Worm (Caenorhabditis elegans) whole organism, L2 larva: ENCODE measurements around the gene F58F6.6.

Experiments used
- ZK546.5 ChIP-seq: sonication (generic microtip); optimal IDR thresholded peaks from 2 replicates; lab custom pipeline; 2017; ENCODE audit warnings: missing biosample characterization, missing genetic modification characterization
- lsy-2 ChIP-seq, 2 experiments: fragments of 150-350 bp in 1 of 2; sonication (generic microtip) in 1 of 2; optimal IDR thresholded peaks; 2 replicates each; lab custom pipeline; 2014 to 2017; ENCODE audit warnings: missing biosample characterization in 2 of 2, missing genetic modification characterization in 2 of 2
- snpc-4 ChIP-seq: fragments of 150-350 bp; optimal IDR thresholded peaks from 2 replicates; lab custom pipeline; 2014; ENCODE audit warnings: missing biosample characterization, missing genetic modification characterization

DNA sequence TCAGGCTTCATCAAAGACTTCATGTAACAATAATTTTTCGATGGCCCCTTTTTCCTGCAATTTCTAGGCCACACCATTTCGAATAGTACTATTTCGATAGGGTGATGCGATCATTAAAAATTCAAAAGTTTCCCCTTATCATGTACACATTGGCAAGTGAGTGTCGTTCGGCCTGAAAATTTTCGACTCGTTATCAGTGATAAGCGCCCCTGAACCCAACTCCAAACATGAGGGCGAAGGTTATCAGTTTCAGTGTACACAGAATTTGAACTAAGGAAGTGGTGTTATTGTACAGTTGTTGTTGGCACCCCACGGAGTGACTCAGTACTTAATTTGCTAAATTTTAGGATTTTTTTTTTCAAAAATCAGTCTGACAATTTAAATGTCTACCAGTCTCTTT, 38.1 kb downstream of the F58F6.6 start:
- TF ChIP-seq ZK546.5 (no peak), lsy-2 (tag; optimal IDR thresholded peaks at IDR 0.05; lab: Kevin White, UChicago) (no peak), snpc-4 (tag; lab: Kevin White, UChicago) (no peak)
